Worm (Caenorhabditis elegans) whole organism, L4 larva: ENCODE results near the gene smvt-1.
A peak's percentile ranks its signal among the peaks of the same experiment; 100 is the strongest.

Experiments used
- ZK337.2 ChIP-seq: fragments of 200-800 bp; sonication (Bioruptor generic); IDR thresholded peaks from 2 replicates; pipeline ENCODE4 v1.3.6; 2022; ENCODE audit warnings: missing genetic modification reagents, missing genetic modification characterization, missing compliant biosample characterization
- ceh-62 ChIP-seq: sonication (generic microtip); optimal IDR thresholded peaks from 2 replicates; lab custom pipeline; 2017; ENCODE audit warnings: missing biosample characterization, missing genetic modification characterization
- nhr-237 ChIP-seq: sonication (generic microtip); optimal IDR thresholded peaks from 2 replicates; lab custom pipeline; 2017; ENCODE audit warnings: missing biosample characterization, missing genetic modification characterization
- nhr-28 ChIP-seq: fragments of 150-350 bp; optimal IDR thresholded peaks from 2 replicates; lab custom pipeline; 2014; ENCODE audit warnings: missing biosample characterization, missing genetic modification characterization
- zip-11 ChIP-seq: fragments of 200-800 bp; sonication (Bioruptor generic); IDR thresholded peaks from 2 replicates; pipeline ENCODE4 v1.3.6; 2022; ENCODE audit warnings: missing genetic modification characterization, missing compliant biosample characterization

- TF ChIP-seq zip-11 (GFP tag; lab: Robert Waterston, UW) (no peak), ceh-62 (tag; lab: Kevin White, UChicago) (no peak), nhr-28 (peak; percentile 42), nhr-237 (tag; lab: Kevin White, UChicago) (no peak), ZK337.2 (GFP tag; lab: Robert Waterston, UW) (no peak)
These were observed 12.5 kb downstream of the smvt-1 start for ce11 chrX:2536246-2536772.
